Fruit fly (Drosophila melanogaster) whole organism, embryonic: ENCODE results near the gene CG7328.

Source experiments
- Adf1 ChIP-seq: fragments of 200-800 bp; sonication (Bioruptor generic); IDR thresholded peaks from 2 replicates; pipeline ENCODE4 v1.3.6; 2022; ENCODE audit warnings: missing biosample characterization, missing genetic modification characterization
- B-H2 ChIP-seq: fragments of 200-800 bp; sonication (Bioruptor generic); optimal IDR thresholded peaks from 2 replicates; lab custom pipeline; 2018; ENCODE audit warnings: missing biosample characterization, mild to moderate bottlenecking, missing genetic modification characterization
- BEAF-32 ChIP-seq: fragments of 200-800 bp; sonication (Bioruptor generic); optimal IDR thresholded peaks from 3 replicates; lab custom pipeline; 2017; ENCODE audit warnings: missing biosample characterization, missing genetic modification characterization, mild to moderate bottlenecking, moderate library complexity, missing genetic modification reagents
- BtbVII ChIP-seq: fragments of 200-800 bp; sonication (Bioruptor generic); optimal IDR thresholded peaks from 3 replicates; lab custom pipeline; 2017; ENCODE audit warnings: missing biosample characterization, mild to moderate bottlenecking, missing genetic modification characterization
- CG12299 ChIP-seq: fragments of 200-800 bp; sonication (Bioruptor generic); optimal IDR thresholded peaks from 2 replicates; lab custom pipeline; 2018; ENCODE audit warnings: missing biosample characterization, mild to moderate bottlenecking, missing genetic modification characterization
- CG1233 ChIP-seq: fragments of 200-800 bp; sonication (Bioruptor generic); optimal IDR thresholded peaks from 4 replicates; lab custom pipeline; 2018; ENCODE audit warnings: missing biosample characterization, mild to moderate bottlenecking, missing genetic modification characterization
- CG17328 ChIP-seq: fragments of 200-800 bp; sonication (Bioruptor generic); IDR thresholded peaks from 2 replicates; pipeline ENCODE4 v1.3.6; 2022; ENCODE audit warnings: missing biosample characterization, missing genetic modification characterization
- CG17829 ChIP-seq: fragments of 200-800 bp; optimal IDR thresholded peaks from 2 replicates; lab custom pipeline; 2019; ENCODE audit warnings: missing biosample characterization, mild to moderate bottlenecking, missing genetic modification characterization, moderate library complexity
- CG18011 ChIP-seq: fragments of 200-800 bp; sonication (Bioruptor generic); optimal IDR thresholded peaks from 2 replicates; lab custom pipeline; 2017; ENCODE audit warnings: missing biosample characterization, missing genetic modification characterization, mild to moderate bottlenecking, moderate library complexity, missing genotype
- CG18262 ChIP-seq: fragments of 200-800 bp; optimal IDR thresholded peaks from 3 replicates; lab custom pipeline; 2019; ENCODE audit warnings: missing biosample characterization, mild to moderate bottlenecking, missing genetic modification characterization, moderate library complexity
- CG2199 ChIP-seq: fragments of 200-800 bp; sonication (Bioruptor generic); IDR thresholded peaks from 3 replicates; pipeline ENCODE4 v1.3.6; 2022; ENCODE audit warnings: missing biosample characterization, missing genetic modification characterization
- CG2202 ChIP-seq: fragments of 200-800 bp; sonication (Bioruptor generic); optimal IDR thresholded peaks from 2 replicates; lab custom pipeline; 2018; ENCODE audit warnings: missing biosample characterization, mild to moderate bottlenecking, missing genetic modification characterization
- CG33557 ChIP-seq: fragments of 200-800 bp; sonication (Bioruptor generic); optimal IDR thresholded peaks from 2 replicates; lab custom pipeline; 2019; ENCODE audit warnings: missing biosample characterization, mild to moderate bottlenecking, missing genetic modification characterization, moderate library complexity
- CG3726 ChIP-seq: fragments of 200-800 bp; sonication (Bioruptor generic); IDR thresholded peaks from 3 replicates; pipeline ENCODE4, ENCODE4 v1.3.6; 2022; ENCODE audit warnings: missing biosample characterization, missing genetic modification characterization
- CG3995 ChIP-seq: fragments of 200-800 bp; sonication (Bioruptor generic); optimal IDR thresholded peaks from 3 replicates; lab custom pipeline; 2016; ENCODE audit warnings: missing biosample characterization, missing genetic modification characterization
- CG5180 ChIP-seq: fragments of 200-800 bp; sonication (Bioruptor generic); optimal IDR thresholded peaks from 3 replicates; lab custom pipeline; 2017; ENCODE audit warnings: missing biosample characterization, missing genetic modification characterization, mild to moderate bottlenecking, moderate library complexity, missing genetic modification reagents
- CG6254 ChIP-seq: fragments of 200-800 bp; sonication (Bioruptor generic); optimal IDR thresholded peaks from 3 replicates; lab custom pipeline; 2017; ENCODE audit warnings: mild to moderate bottlenecking, missing biosample characterization, missing genetic modification reagents, missing genetic modification characterization
- CG8359 ChIP-seq: fragments of 200-800 bp; sonication (Bioruptor generic); optimal IDR thresholded peaks from 2 replicates; lab custom pipeline; 2017; ENCODE audit warnings: missing biosample characterization, mild to moderate bottlenecking, missing genetic modification characterization, borderline replicate concordance
- CG8388 ChIP-seq: fragments of 200-800 bp; sonication (Bioruptor generic); optimal IDR thresholded peaks from 2 replicates; lab custom pipeline; 2019; ENCODE audit warnings: missing biosample characterization, mild to moderate bottlenecking, missing genetic modification characterization, moderate library complexity
- CrebB ChIP-seq: fragments of 200-800 bp; sonication (Bioruptor generic); optimal IDR thresholded peaks from 3 replicates; lab custom pipeline; 2018; ENCODE audit warnings: missing biosample characterization, mild to moderate bottlenecking, missing genetic modification characterization
- Dip3 ChIP-seq: fragments of 200-800 bp; sonication (Bioruptor generic); optimal IDR thresholded peaks from 3 replicates; lab custom pipeline; 2016; ENCODE audit warnings: missing biosample characterization, missing genetic modification characterization
- Eip74EF ChIP-seq, 2 experiments: fragments of 200-800 bp in 1 of 2; fragments of >200 bp in 1 of 2; sonication (Bioruptor generic) in 1 of 2; optimal IDR thresholded peaks; 2 replicates each; lab custom pipeline; 2017 to 2019; ENCODE audit warnings: missing biosample characterization in 2 of 2, missing genetic modification characterization in 2 of 2, mild to moderate bottlenecking in 1 of 2, moderate library complexity in 1 of 2
- HmgZ ChIP-seq: fragments of 200-800 bp; sonication (Bioruptor generic); optimal IDR thresholded peaks from 2 replicates; lab custom pipeline; 2018; ENCODE audit warnings: missing biosample characterization, mild to moderate bottlenecking, missing genetic modification characterization
- Hr3 ChIP-seq: fragments of 200-800 bp; sonication (Bioruptor generic); optimal IDR thresholded peaks from 3 replicates; lab custom pipeline; 2016; ENCODE audit warnings: missing biosample characterization, missing genetic modification characterization
- Hr51 ChIP-seq, 2 experiments: fragments of 200-800 bp; sonication (Bioruptor generic); optimal IDR thresholded peaks; 2 replicates in 1 of 2; 3 replicates in 1 of 2; lab custom pipeline; 2016 to 2018; ENCODE audit warnings: missing biosample characterization in 2 of 2, missing genetic modification characterization in 2 of 2, mild to moderate bottlenecking in 1 of 2, moderate library complexity in 1 of 2
- Lhr ChIP-seq: fragments of 200-800 bp; sonication (Bioruptor generic); optimal IDR thresholded peaks from 3 replicates; lab custom pipeline; 2017; ENCODE audit warnings: mild to moderate bottlenecking, missing biosample characterization, missing genetic modification reagents, missing genetic modification characterization
- Nf-YC ChIP-seq: fragments of 200-800 bp; optimal IDR thresholded peaks from 3 replicates; lab custom pipeline; 2019; ENCODE audit warnings: missing biosample characterization, mild to moderate bottlenecking, missing genetic modification characterization, moderate library complexity
- Sox100B ChIP-seq: fragments of 200-800 bp; sonication (Bioruptor generic); optimal IDR thresholded peaks from 3 replicates; lab custom pipeline; 2018; ENCODE audit warnings: missing biosample characterization, mild to moderate bottlenecking, missing genetic modification characterization
- Sry-δ ChIP-seq: fragments of 200-800 bp; sonication (Bioruptor generic); optimal IDR thresholded peaks from 2 replicates; lab custom pipeline; 2016; ENCODE audit warnings: missing biosample characterization, missing genetic modification characterization
- Vsx1 ChIP-seq: fragments of 200-800 bp; sonication (Bioruptor generic); optimal IDR thresholded peaks from 2 replicates; lab custom pipeline; 2017; ENCODE audit warnings: missing biosample characterization, mild to moderate bottlenecking, missing genetic modification characterization, missing genetic modification reagents
- YL-1 ChIP-seq: fragments of 200-800 bp; sonication (Bioruptor generic); optimal IDR thresholded peaks from 3 replicates; lab custom pipeline; 2017; ENCODE audit warnings: missing biosample characterization, mild to moderate bottlenecking, missing genetic modification characterization
- br ChIP-seq: fragments of >200 bp; optimal IDR thresholded peaks from 2 replicates; lab custom pipeline; 2017
- fd3F ChIP-seq: fragments of 200-800 bp; sonication (Bioruptor generic); optimal IDR thresholded peaks from 2 replicates; lab custom pipeline; 2018; ENCODE audit warnings: missing biosample characterization, mild to moderate bottlenecking, missing genetic modification characterization, moderate library complexity
- fu2 ChIP-seq: fragments of 200-800 bp; sonication (Bioruptor generic); optimal IDR thresholded peaks from 2 replicates; lab custom pipeline; 2016; ENCODE audit warnings: missing biosample characterization, missing genetic modification characterization
- gcm2 ChIP-seq: fragments of 200-800 bp; sonication (Bioruptor generic); optimal IDR thresholded peaks from 2 replicates; lab custom pipeline; 2016; ENCODE audit warnings: missing biosample characterization, missing genetic modification characterization
- grn ChIP-seq: fragments of 200-800 bp; sonication (Bioruptor generic); optimal IDR thresholded peaks from 3 replicates; lab custom pipeline; 2017; ENCODE audit warnings: missing biosample characterization, missing genetic modification characterization
- gsb-n ChIP-seq: fragments of 200-800 bp; sonication (Bioruptor generic); optimal IDR thresholded peaks from 3 replicates; lab custom pipeline; 2018; ENCODE audit warnings: missing biosample characterization, mild to moderate bottlenecking, missing genetic modification characterization
- hkb ChIP-seq, 2 experiments: fragments of 200-800 bp in 1 of 2; fragments of >200 bp in 1 of 2; sonication (Bioruptor generic) in 1 of 2; IDR thresholded peaks in 1 of 2; optimal IDR thresholded peaks in 1 of 2; 2 replicates each; pipeline versions ENCODE4 v1.3.6 to Lab custom; 2017 to 2022; ENCODE audit warnings: missing biosample characterization in 1 of 2, missing genetic modification characterization in 1 of 2
- salm ChIP-seq: fragments of 200-800 bp; sonication (Bioruptor generic); optimal IDR thresholded peaks from 2 replicates; lab custom pipeline; 2018; ENCODE audit warnings: missing biosample characterization, mild to moderate bottlenecking, missing genetic modification characterization
- sisA ChIP-seq: fragments of 200-800 bp; sonication (Bioruptor generic); IDR thresholded peaks from 2 replicates; pipeline ENCODE4 v1.3.6; 2022; ENCODE audit warnings: missing biosample characterization, missing genetic modification characterization
- slbo ChIP-seq: fragments of 200-800 bp; sonication (Bioruptor generic); IDR thresholded peaks from 2 replicates; pipeline ENCODE4 v1.3.6; 2022; ENCODE audit warnings: missing biosample characterization, missing genetic modification characterization
- slou ChIP-seq: fragments of 200-800 bp; sonication (Bioruptor generic); optimal IDR thresholded peaks from 3 replicates; lab custom pipeline; 2016; ENCODE audit warnings: missing biosample characterization, missing genetic modification characterization
- stwl ChIP-seq: fragments of 200-800 bp; sonication (Bioruptor generic); optimal IDR thresholded peaks from 3 replicates; lab custom pipeline; 2018; ENCODE audit warnings: missing biosample characterization, mild to moderate bottlenecking, missing genetic modification characterization, moderate library complexity
- sug ChIP-seq: fragments of 200-800 bp; optimal IDR thresholded peaks from 2 replicates; lab custom pipeline; 2019; ENCODE audit warnings: missing biosample characterization, mild to moderate bottlenecking, missing genetic modification characterization, moderate library complexity
- wor ChIP-seq: fragments of 200-800 bp; sonication (Bioruptor generic); IDR thresholded peaks from 2 replicates; pipeline ENCODE4 v1.3.6; 2022; ENCODE audit warnings: missing biosample characterization, missing genetic modification characterization

The CG7328 gene

DNA sequence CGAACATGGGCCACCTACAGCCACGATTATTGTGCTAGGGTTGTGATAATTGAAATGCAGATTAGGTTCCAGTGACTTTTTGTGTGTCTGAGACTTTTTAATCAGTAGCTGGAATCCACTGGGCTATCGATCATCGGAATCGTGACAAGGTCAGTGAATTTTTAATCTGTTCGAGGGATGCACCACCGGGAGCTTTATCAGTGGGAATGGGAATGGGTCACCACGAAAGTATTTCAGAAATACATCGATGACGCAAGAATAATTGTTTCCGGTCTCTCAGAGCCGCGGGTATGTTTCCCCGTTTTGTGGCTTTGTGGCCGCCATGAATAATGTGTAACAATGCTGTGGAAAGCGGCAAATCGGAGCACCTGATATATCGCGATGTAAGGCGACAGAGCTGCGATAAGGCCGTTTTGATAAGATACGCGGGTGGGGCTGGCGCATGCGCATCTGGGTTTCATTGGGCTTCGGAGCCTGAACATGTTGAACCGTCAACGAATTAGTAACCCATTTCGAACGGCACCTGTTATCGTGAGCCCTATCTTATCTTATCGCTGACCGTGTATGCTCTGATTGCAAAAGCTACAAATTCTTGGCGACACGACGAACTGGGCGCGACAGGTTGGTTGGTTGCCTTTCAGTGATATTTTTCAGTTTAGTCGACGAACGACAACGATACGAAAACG, 47.6 kb upstream of the CG7328 start, which contains the start of gene Ssk (continued):
- TF ChIP-seq salm (tag; lab: Kevin White, UChicago) (peak; percentile 20), BtbVII (peak; percentile 49), fu2 (GFP tag; lab: Kevin White, UChicago) (no peak), Adf1 (GFP tag; lab: Robert Waterston, UW) (peak; percentile 56; the same call in 1 of the 2 replicates), B-H2 (GFP tag; lab: Kevin White, UChicago) (peak; percentile 40), CrebB (tag; lab: Kevin White, UChicago) (peak; percentile 47)

- TF ChIP-seq CG5180 (GFP tag; lab: Kevin White, UChicago) (peak; percentile 36), gsb-n (tag; lab: Kevin White, UChicago) (peak; percentile 16), CG8359 (GFP tag; lab: Kevin White, UChicago) (peak; percentile 7), Vsx1 (GFP tag; lab: Kevin White, UChicago) (peak; percentile 11), Sry-δ (GFP tag; lab: Kevin White, UChicago) (no peak), Lhr (GFP tag; lab: Kevin White, UChicago) (peak; percentile 1), CG2202 (tag; lab: Kevin White, UChicago) (no peak), CG8388 (GFP tag; lab: Kevin White, UChicago) (peak; percentile 18), CG2199 (GFP tag; lab: Robert Waterston, UW) (peak; percentile 31; the same call in 1 of the 3 replicates), gcm2 (GFP tag; lab: Kevin White, UChicago) (no peak), Nf-YC (tag; lab: Kevin White, UChicago) (peak; percentile 35), CG12299 (tag; lab: Kevin White, UChicago) (peak; percentile 1), slbo (GFP tag; lab: Robert Waterston, UW) (no peak), CG6254 (peak; percentile 1), HmgZ (tag; lab: Kevin White, UChicago) (peak; percentile 19), stwl (tag; lab: Kevin White, UChicago) (peak; percentile 80), hkb (optimal IDR thresholded peaks at IDR 0.05; lab: Kevin White, UChicago) (no peak), hkb (GFP tag; IDR thresholded peaks at IDR 0.05; lab: Robert Waterston, UW) (no peak), Hr3 (GFP tag; lab: Kevin White, UChicago) (no peak), fd3F (GFP tag; lab: Kevin White, UChicago) (no peak), Dip3 (GFP tag; lab: Kevin White, UChicago) (no peak), CG18011 (GFP tag; lab: Kevin White, UChicago) (peak; percentile 99), sug (tag; lab: Kevin White, UChicago) (peak; percentile 56), grn (GFP tag; lab: Kevin White, UChicago) (peak; percentile 0), CG18262 (tag; lab: Kevin White, UChicago) (peak; percentile 2), br (lab: Kevin White, UChicago) (no peak), CG33557 (peak; percentile 49), CG1233 (GFP tag; lab: Kevin White, UChicago) (no peak), CG3995 (peak; percentile 11), slou (no peak), CG17829 (tag; lab: Kevin White, UChicago) (peak; percentile 34), sisA (no peak), BEAF-32 (GFP tag; lab: Kevin White, UChicago) (peak; percentile 16), Hr51 (GFP tag; optimal IDR thresholded peaks at IDR 0.05; lab: Kevin White, UChicago) (peak in 1 of 2 experiments; percentile 32), Eip74EF (GFP tag; optimal IDR thresholded peaks at IDR 0.05; lab: Kevin White, UChicago) (peak in 1 of 2 experiments; percentile 33), CG3726 (GFP tag; lab: Robert Waterston, UW) (no peak), YL-1 (GFP tag; lab: Kevin White, UChicago) (peak; percentile 66), Sox100B (GFP tag; lab: Kevin White, UChicago) (peak; percentile 33), CG17328 (GFP tag; lab: Robert Waterston, UW) (0 out of 2 replicates have a peak, but pooled peaks have one; percentile 18), wor (no peak)
These were observed 46.0 kb upstream of the CG7328 start for dm6 chr3L:20186294-20187020.
